Worm (Caenorhabditis elegans): ENCODE data around the gene Y50D4C.6.
A peak's percentile ranks its signal among the peaks of the same experiment; 100 is the strongest.

The Y50D4C.6 gene

ce11 chrV:910588-910987 is 39.1 kb downstream of the Y50D4C.6 start:
- TF ChIP-seq unc-62 (GFP tag; optimal IDR thresholded peaks at IDR 0.05) (no peak), sup-37 (GFP tag; optimal IDR thresholded peaks at IDR 0.05) (no peak), pqm-1 (tag; optimal IDR thresholded peaks at IDR 0.05) (peak; percentile 53), elt-3 (tag; optimal IDR thresholded peaks at IDR 0.05) (peak in 5 of 6 experiments; percentile 34 to 84 (median 58)), hlh-17 (GFP tag; optimal IDR thresholded peaks at IDR 0.05; ENCODE audit: borderline replicate concordance) (no peak), egl-13 (tag; optimal IDR thresholded peaks at IDR 0.05) (no peak), ztf-11 (tag; optimal IDR thresholded peaks at IDR 0.05) (no peak), nhr-85 (tag) (peak; percentile 59), dpl-1 (GFP tag; optimal IDR thresholded peaks at IDR 0.05) (peak in 1 of 3 experiments; percentile 29), snu-23 (GFP tag; optimal IDR thresholded peaks at IDR 0.05) (peak; percentile 27), nhr-20 (tag; optimal IDR thresholded peaks at IDR 0.05) (peak; percentile 52), swsn-7 (tag; optimal IDR thresholded peaks at IDR 0.05) (no peak), elt-2 (tag; optimal IDR thresholded peaks at IDR 0.05) (peak; percentile 76), C04F5.9 (tag; optimal IDR thresholded peaks at IDR 0.05) (no peak), nhr-71 (tag; optimal IDR thresholded peaks at IDR 0.05) (peak; percentile 27), nhr-90 (tag; optimal IDR thresholded peaks at IDR 0.05; ENCODE audit: poor library complexity) (peak; percentile 32), blmp-1 (tag; optimal IDR thresholded peaks at IDR 0.05) (peak; percentile 3), efl-1 (optimal IDR thresholded peaks at IDR 0.05) (peak in 1 of 2 experiments; percentile 2), efl-1 (GFP tag; optimal IDR thresholded peaks at IDR 0.05 in 1 of 2) (peak in 1 of 2 experiments; percentile 89), lin-35 (GFP tag; optimal IDR thresholded peaks at IDR 0.05) (peak; percentile 39 to 69), C16A3.4 (tag; optimal IDR thresholded peaks at IDR 0.05) (peak; percentile 1)

DNA sequence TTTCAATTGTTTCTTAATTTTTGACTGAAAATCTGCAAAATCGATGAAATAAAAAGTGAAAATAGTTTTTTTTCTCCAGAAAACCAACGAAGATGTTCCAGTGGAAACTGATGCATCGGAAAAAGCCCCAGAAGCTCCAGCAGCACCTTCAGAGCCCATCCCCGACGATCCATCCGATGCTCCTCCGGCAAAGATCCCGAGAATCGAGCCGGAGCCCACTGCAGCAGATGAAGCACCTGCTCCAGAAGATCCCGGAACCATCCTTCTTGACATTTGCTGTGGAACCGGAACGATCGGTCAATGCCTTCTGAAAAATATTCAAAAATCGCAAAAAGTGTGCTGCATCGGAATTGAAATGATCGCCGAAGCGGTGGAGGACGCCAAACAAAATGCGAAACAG is 41.0 kb downstream of the Y50D4C.6 start:
- TF ChIP-seq nhr-90 (tag; optimal IDR thresholded peaks at IDR 0.05; ENCODE audit: poor library complexity), result no peak
- no peak for TF ChIP-seq mep-1 (tag; optimal IDR thresholded peaks at IDR 0.05)
- TF ChIP-seq ets-5 (GFP tag; IDR thresholded peaks at IDR 0.05), result 0 out of 2 replicates have a peak, but pooled peaks have one; percentile 39
- no peak for TF ChIP-seq efl-1 (optimal IDR thresholded peaks at IDR 0.05)
- TF ChIP-seq efl-1 (GFP tag; optimal IDR thresholded peaks at IDR 0.05 in 1 of 2), result peak in 1 of 2 experiments; percentile 17

- TF ChIP-seq elt-3 (tag; optimal IDR thresholded peaks at IDR 0.05) (peak in 3 of 6 experiments; percentile 34 to 76 (median 76)), C16A3.4 (tag; optimal IDR thresholded peaks at IDR 0.05) (peak; percentile 86), nhr-237 (tag; optimal IDR thresholded peaks at IDR 0.05) (no peak), ztf-4 (tag; optimal IDR thresholded peaks at IDR 0.05) (peak; percentile 35), alr-1 (tag; optimal IDR thresholded peaks at IDR 0.05; ENCODE audit: borderline replicate concordance) (no peak), aha-1 (tag; optimal IDR thresholded peaks at IDR 0.05) (no peak), unc-130 (tag; optimal IDR thresholded peaks at IDR 0.05) (peak; percentile 88), snpc-4 (tag; optimal IDR thresholded peaks at IDR 0.05) (peak; percentile 11), egl-27 (tag; optimal IDR thresholded peaks at IDR 0.05) (no peak), sup-37 (GFP tag; optimal IDR thresholded peaks at IDR 0.05) (peak; percentile 6), ceh-90 (tag; optimal IDR thresholded peaks at IDR 0.05) (peak; percentile 33), efl-1 (optimal IDR thresholded peaks at IDR 0.05) (peak; percentile 89 to 98), efl-1 (GFP tag; optimal IDR thresholded peaks at IDR 0.05 in 1 of 2) (peak; percentile 98 to 100), nhr-85 (tag) (peak; percentile 91), pag-3 (tag; optimal IDR thresholded peaks at IDR 0.05; ENCODE audit: borderline replicate concordance, insufficient read depth) (no peak), unc-86 (tag; optimal IDR thresholded peaks at IDR 0.05) (peak; percentile 63), mep-1 (tag; optimal IDR thresholded peaks at IDR 0.05) (peak; percentile 87), ceh-88 (GFP tag; IDR thresholded peaks at IDR 0.05) (no peak), hpl-2 (GFP tag; optimal IDR thresholded peaks at IDR 0.05) (no peak), lin-35 (GFP tag; optimal IDR thresholded peaks at IDR 0.05) (peak; percentile 98 to 99), nhr-71 (tag; optimal IDR thresholded peaks at IDR 0.05) (peak; percentile 89), pqm-1 (tag; optimal IDR thresholded peaks at IDR 0.05) (no peak), nhr-11 (tag; optimal IDR thresholded peaks at IDR 0.05) (peak; percentile 52), mdl-1 (tag; optimal IDR thresholded peaks at IDR 0.05) (peak in 1 of 2 experiments; percentile 63), sptf-1 (tag; optimal IDR thresholded peaks at IDR 0.05) (no peak), sox-4 (tag; optimal IDR thresholded peaks at IDR 0.05) (peak; percentile 53), vab-15 (tag; optimal IDR thresholded peaks at IDR 0.05) (peak; percentile 79), ces-1 (GFP tag; optimal IDR thresholded peaks at IDR 0.05) (no peak), swsn-7 (tag; optimal IDR thresholded peaks at IDR 0.05) (peak; percentile 83), hlh-4 (tag; optimal IDR thresholded peaks at IDR 0.05) (no peak), isw-1 (GFP tag; IDR thresholded peaks at IDR 0.05) (peak; percentile 64), pax-3 (tag; optimal IDR thresholded peaks at IDR 0.05) (peak; percentile 56), ceh-8 (GFP tag; optimal IDR thresholded peaks at IDR 0.05) (peak; percentile 21)
Observed at ce11 chrV:904232-904983, 45.3 kb downstream of the Y50D4C.6 start, which contains the start of gene trm-2A. TSS of gene trm-2A (plus strand) at chrV:904963.
